Worm (Caenorhabditis elegans): ENCODE data around the gene F57A8.6.

The F57A8.6 gene

ce11 chrV:10031384-10032171 is 42.1 kb downstream of the F57A8.6 start (continued):
- TF ChIP-seq ZK546.5 (tag; optimal IDR thresholded peaks at IDR 0.05), result no peak
- peak; percentile 8 for TF ChIP-seq nhr-48 (tag; optimal IDR thresholded peaks at IDR 0.05)
- peak; percentile 82 for TF ChIP-seq dmd-6 (GFP tag; IDR thresholded peaks at IDR 0.05)
- peak; percentile 88 for TF ChIP-seq dpl-1 (GFP tag; optimal IDR thresholded peaks at IDR 0.05)
- TF ChIP-seq php-3 (GFP tag; IDR thresholded peaks at IDR 0.05), result no peak
- peak in 1 of 2 experiments; percentile 47 for TF ChIP-seq mdl-1 (tag; optimal IDR thresholded peaks at IDR 0.05)
- peak; percentile 81 for TF ChIP-seq nhr-28 (tag; optimal IDR thresholded peaks at IDR 0.05)
- TF ChIP-seq snpc-4 (tag; optimal IDR thresholded peaks at IDR 0.05), result no peak
- no peak for TF ChIP-seq F44E2.7 (GFP tag; IDR thresholded peaks at IDR 0.05)
- TF ChIP-seq lsy-2 (tag; optimal IDR thresholded peaks at IDR 0.05), result peak in 1 of 2 experiments; percentile 48
- no peak for TF ChIP-seq hif-1 (tag; optimal IDR thresholded peaks at IDR 0.05)
- no peak for TF ChIP-seq skn-1 (tag; optimal IDR thresholded peaks at IDR 0.05)

- TF ChIP-seq nhr-48 (tag; optimal IDR thresholded peaks at IDR 0.05) (no peak), php-3 (GFP tag; IDR thresholded peaks at IDR 0.05) (no peak), unc-62 (GFP tag; optimal IDR thresholded peaks at IDR 0.05 in 1 of 2) (peak in 1 of 2 experiments; percentile 42), unc-62 (tag; optimal IDR thresholded peaks at IDR 0.05) (no peak), lin-13 (GFP tag; optimal IDR thresholded peaks at IDR 0.05) (peak; percentile 4), pha-4 (GFP tag; IDR thresholded peaks at IDR 0.05) (no peak), pha-4 (tag; optimal IDR thresholded peaks at IDR 0.05) (no peak), daf-16 (GFP tag; optimal IDR thresholded peaks at IDR 0.05) (no peak), daf-16 (tag; optimal IDR thresholded peaks at IDR 0.05) (peak; percentile 46)
These were observed 42.7 kb downstream of the F57A8.6 start, which contains the start of gene acl-2 for ce11 chrV:10030992-10031383. TSS of gene acl-2 (minus strand) at chrV:10031092.

- no peak for TF ChIP-seq fos-1 (tag; optimal IDR thresholded peaks at IDR 0.05)
- peak; percentile 45; the same call in 1 of the 2 replicates for TF ChIP-seq pha-4 (GFP tag; IDR thresholded peaks at IDR 0.05)
- TF ChIP-seq pha-4 (tag; optimal IDR thresholded peaks at IDR 0.05), result no peak
- no peak for TF ChIP-seq nhr-77 (tag; optimal IDR thresholded peaks at IDR 0.05)
- TF ChIP-seq ceh-44 (GFP tag; IDR thresholded peaks at IDR 0.05), result no peak
- no peak for TF ChIP-seq F37D6.2 (tag; optimal IDR thresholded peaks at IDR 0.05)
- peak; percentile 52 for TF ChIP-seq F49E8.2 (tag; optimal IDR thresholded peaks at IDR 0.05; ENCODE audit: borderline replicate concordance)
- no peak for TF ChIP-seq Y5F2A.4 (GFP tag; optimal IDR thresholded peaks at IDR 0.05)
- peak; percentile 81 for TF ChIP-seq unc-130 (GFP tag; optimal IDR thresholded peaks at IDR 0.05)
- peak; percentile 2 for TF ChIP-seq gei-8 (GFP tag; optimal IDR thresholded peaks at IDR 0.05)
- peak; percentile 59 for TF ChIP-seq aly-2 (tag; optimal IDR thresholded peaks at IDR 0.05)
- TF ChIP-seq vab-7 (GFP tag; IDR thresholded peaks at IDR 0.05), result no peak
- peak; percentile 46 for TF ChIP-seq lin-38 (GFP tag; IDR thresholded peaks at IDR 0.05)
- TF ChIP-seq daf-8 (GFP tag; IDR thresholded peaks at IDR 0.05), result no peak
These were observed 50.6 kb downstream of the F57A8.6 start for ce11 chrV:10023062-10023536.

All from whole organism, L4 larva.